Worm (Caenorhabditis elegans) whole organism, L1 larva: ENCODE results near the gene EEED8.15.

Source experiments
- ets-5 ChIP-seq: fragments of 200-800 bp; sonication (Bioruptor generic); IDR thresholded peaks from 2 replicates; pipeline ENCODE4 v1.3.6; 2022; ENCODE audit warnings: missing genetic modification characterization, missing compliant biosample characterization
- nhr-71 ChIP-seq: sonication (generic microtip); optimal IDR thresholded peaks from 2 replicates; lab custom pipeline; 2016; ENCODE audit warnings: mild to moderate bottlenecking, missing genetic modification characterization, moderate library complexity, missing compliant biosample characterization
- nhr-76 ChIP-seq: sonication (generic microtip); optimal IDR thresholded peaks from 2 replicates; lab custom pipeline; 2017; ENCODE audit warnings: missing biosample characterization, missing genetic modification characterization
- nhr-77 ChIP-seq: fragments of 150-350 bp; optimal IDR thresholded peaks from 2 replicates; lab custom pipeline; 2014; ENCODE audit warnings: missing biosample characterization, missing genetic modification characterization
- skn-1 ChIP-seq: fragments of 150-350 bp; optimal IDR thresholded peaks from 2 replicates; lab custom pipeline; 2014; ENCODE audit warnings: missing biosample characterization, missing genetic modification characterization
- zag-1 ChIP-seq: fragments of 150-350 bp; optimal IDR thresholded peaks from 2 replicates; lab custom pipeline; 2014; ENCODE audit warnings: missing biosample characterization, missing genetic modification characterization

DNA sequence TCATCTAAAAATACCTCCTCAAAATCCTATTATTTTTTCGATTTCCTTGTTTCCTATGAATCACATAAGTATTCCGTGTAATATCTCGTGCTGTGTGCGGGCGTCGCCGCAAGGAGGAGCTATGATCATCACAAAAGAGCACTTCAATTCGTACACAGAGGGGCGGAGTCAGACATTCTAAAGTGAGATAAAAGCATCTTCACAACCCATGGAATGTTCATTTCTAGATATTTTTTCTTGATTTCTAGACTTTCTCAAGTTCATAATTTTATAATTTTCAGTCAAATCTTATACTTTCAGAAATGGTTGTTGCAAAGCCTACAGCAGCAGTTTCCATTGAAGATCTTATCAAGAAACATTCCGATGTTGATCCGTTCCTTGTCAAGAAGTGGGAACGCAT lies 28.4 kb downstream of the EEED8.15 start, which contains the start of gene cex-1:
- TF ChIP-seq nhr-77 (tag; lab: Kevin White, UChicago): no peak
- TF ChIP-seq zag-1: no peak
- TF ChIP-seq skn-1: no peak
- TF ChIP-seq nhr-71 (tag; lab: Kevin White, UChicago): no peak
- no peak for TF ChIP-seq nhr-76 (tag; lab: Kevin White, UChicago)
- no peak for TF ChIP-seq ets-5
